Fruit fly (Drosophila melanogaster): ENCODE data around the gene CG3708.

Gene CG3708

DNA sequence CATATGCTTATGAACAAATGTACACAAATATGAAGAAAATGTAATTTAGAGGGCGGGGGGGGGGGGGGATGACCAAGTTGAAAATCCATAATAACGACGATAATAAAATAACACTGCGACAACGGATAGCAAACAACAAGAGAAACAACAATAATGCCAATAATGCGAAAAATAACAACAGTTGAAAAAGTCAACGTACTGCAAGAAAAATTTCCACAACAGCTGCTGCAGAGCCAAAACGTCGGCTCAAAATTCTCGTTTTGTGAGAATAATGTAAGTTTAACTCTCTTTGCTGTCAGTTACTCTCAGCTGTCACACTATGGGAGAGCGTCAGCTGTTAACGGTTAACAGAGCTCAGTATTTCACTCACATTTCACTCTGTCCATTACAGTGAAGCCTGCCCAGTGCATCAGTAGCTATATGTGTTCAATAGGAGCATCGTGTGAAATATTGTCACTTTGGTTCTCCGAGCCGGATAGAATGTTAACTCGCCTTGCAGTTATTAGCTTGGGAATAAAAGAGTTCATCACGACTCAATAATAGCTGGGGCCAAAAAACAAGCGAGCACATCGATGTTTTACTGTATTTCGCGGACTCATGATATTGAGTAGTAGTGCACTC is 29.1 kb downstream of the CG3708 start (continued):
- TF ChIP-seq peb (GFP tag; IDR thresholded peaks at IDR 0.05) (peak; percentile 39; the same call in 1 of the 2 replicates), HLH3B (GFP tag; IDR thresholded peaks at IDR 0.05) (peak; percentile 85), CG12071 (GFP tag; optimal IDR thresholded peaks at IDR 0.05) (peak; percentile 88), MTF-1 (GFP tag; optimal IDR thresholded peaks at IDR 0.05; ENCODE audit: borderline replicate concordance) (peak; percentile 12), scrt (GFP tag; optimal IDR thresholded peaks at IDR 0.05) (peak; percentile 55), CG11723 (GFP tag; optimal IDR thresholded peaks at IDR 0.05) (peak; percentile 60), Dad (GFP tag; optimal IDR thresholded peaks at IDR 0.05) (peak; percentile 69), YL-1 (GFP tag; optimal IDR thresholded peaks at IDR 0.05) (no peak), Scr (GFP tag; IDR thresholded peaks at IDR 0.05; ENCODE audit: partially characterized antibody) (no peak), CG2199 (GFP tag; IDR thresholded peaks at IDR 0.05) (0 out of 3 replicates have a peak, but pooled peaks have one; percentile 27), Ets97D (GFP tag; optimal IDR thresholded peaks at IDR 0.05) (peak; percentile 38), slou (GFP tag; optimal IDR thresholded peaks at IDR 0.05) (peak; percentile 44), bbx (GFP tag; IDR thresholded peaks at IDR 0.05; ENCODE audit: partially characterized antibody) (no peak), CG18599 (GFP tag; optimal IDR thresholded peaks at IDR 0.05) (peak; percentile 84), CG11504 (tag; optimal IDR thresholded peaks at IDR 0.05) (peak; percentile 85), CG7786 (GFP tag; optimal IDR thresholded peaks at IDR 0.05) (peak; percentile 78), oc (tag; optimal IDR thresholded peaks at IDR 0.05) (peak; percentile 68), CG31441 (GFP tag; IDR thresholded peaks at IDR 0.05) (peak; percentile 79), shn (GFP tag; optimal IDR thresholded peaks at IDR 0.05) (peak; percentile 78), sd (tag; optimal IDR thresholded peaks at IDR 0.05) (peak; percentile 26), CG17612 (GFP tag; IDR thresholded peaks at IDR 0.05) (peak; percentile 38; the same call in 1 of the 2 replicates), Sin3A (optimal IDR thresholded peaks at IDR 0.05) (no peak), bsh (GFP tag; optimal IDR thresholded peaks at IDR 0.05) (peak; percentile 79 to 83), CG8290 (GFP tag; optimal IDR thresholded peaks at IDR 0.05) (peak; percentile 61), CG8290 (tag; optimal IDR thresholded peaks at IDR 0.05) (peak in 1 of 2 experiments; percentile 95), Oaz (GFP tag; IDR thresholded peaks at IDR 0.05) (peak; percentile 66), CG4854 (GFP tag; optimal IDR thresholded peaks at IDR 0.05) (peak; percentile 50), CG7963 (GFP tag; IDR thresholded peaks at IDR 0.05; ENCODE audit: partially characterized antibody) (no peak), phol (tag; optimal IDR thresholded peaks at IDR 0.05) (peak; percentile 77), hb (GFP tag; IDR thresholded peaks at IDR 0.05; ENCODE audit: partially characterized antibody) (no peak), GATAe (GFP tag; conservative IDR thresholded peaks at IDR 0.05) (no peak; the same call in 1 of the 2 replicates), Sry-δ (GFP tag; optimal IDR thresholded peaks at IDR 0.05) (peak; percentile 33), CG6175 (GFP tag; IDR thresholded peaks at IDR 0.05) (peak; percentile 29; the same call in 1 of the 3 replicates), dmrt11E (tag; optimal IDR thresholded peaks at IDR 0.05) (peak; percentile 57), CG4360 (GFP tag; IDR thresholded peaks at IDR 0.05) (0 out of 2 replicates have a peak, but pooled peaks have one; percentile 23), Blimp-1 (GFP tag; optimal IDR thresholded peaks at IDR 0.05) (peak; percentile 75), CG12659 (GFP tag; optimal IDR thresholded peaks at IDR 0.05) (peak; percentile 71), z (GFP tag; IDR thresholded peaks at IDR 0.05) (peak; percentile 96), Side (GFP tag; optimal IDR thresholded peaks at IDR 0.05) (peak; percentile 86), tll (GFP tag; optimal IDR thresholded peaks at IDR 0.05) (no peak), emc (GFP tag; optimal IDR thresholded peaks at IDR 0.05) (peak; percentile 48), HHEX (GFP tag; optimal IDR thresholded peaks at IDR 0.05) (peak; percentile 73), CG2120 (GFP tag; optimal IDR thresholded peaks at IDR 0.05) (peak; percentile 82), CG6854 (GFP tag; optimal IDR thresholded peaks at IDR 0.05) (peak; percentile 56), E2f2 (GFP tag; IDR thresholded peaks at IDR 0.05) (peak; percentile 56), CG4730 (GFP tag; IDR thresholded peaks at IDR 0.05) (peak; percentile 54; the same call in 1 of the 2 replicates), Gug (GFP tag; IDR thresholded peaks at IDR 0.05) (peak; percentile 79), ac (GFP tag; optimal IDR thresholded peaks at IDR 0.05) (peak; percentile 31), CG18476 (GFP tag; optimal IDR thresholded peaks at IDR 0.05) (peak; percentile 42)
